Fruit fly (Drosophila melanogaster): ENCODE data around the gene CG43679.

Gene CG43679

dm6 chr3L:15013957-15014692 is 37.1 kb downstream of the CG43679 start, which contains the start of gene Reck:
Gene Reck, minus strand, starts transcription at chr3L:15014062.
- TF ChIP-seq toe (GFP tag; optimal IDR thresholded peaks at IDR 0.05), result no peak
- TF ChIP-seq cic (GFP tag; optimal IDR thresholded peaks at IDR 0.05), result no peak
- peak; percentile 46 for TF ChIP-seq CG12768 (GFP tag; optimal IDR thresholded peaks at IDR 0.05)
- TF ChIP-seq ovo (GFP tag; optimal IDR thresholded peaks at IDR 0.05), result no peak
- no peak for TF ChIP-seq CG14711 (tag; optimal IDR thresholded peaks at IDR 0.05)

- no peak for TF ChIP-seq CG7045 (GFP tag; optimal IDR thresholded peaks at IDR 0.05)
- no peak for TF ChIP-seq CG33017 (tag; optimal IDR thresholded peaks at IDR 0.05)
- TF ChIP-seq ovo (GFP tag; optimal IDR thresholded peaks at IDR 0.05), result no peak
- TF ChIP-seq Mnt (GFP tag; optimal IDR thresholded peaks at IDR 0.05), result no peak
- TF ChIP-seq CG1620 (GFP tag; optimal IDR thresholded peaks at IDR 0.05), result no peak
- no peak for TF ChIP-seq CG5204 (GFP tag; optimal IDR thresholded peaks at IDR 0.05)
Measured at dm6 chr3L:15013296-15013695, 37.9 kb downstream of the CG43679 start.

DNA sequence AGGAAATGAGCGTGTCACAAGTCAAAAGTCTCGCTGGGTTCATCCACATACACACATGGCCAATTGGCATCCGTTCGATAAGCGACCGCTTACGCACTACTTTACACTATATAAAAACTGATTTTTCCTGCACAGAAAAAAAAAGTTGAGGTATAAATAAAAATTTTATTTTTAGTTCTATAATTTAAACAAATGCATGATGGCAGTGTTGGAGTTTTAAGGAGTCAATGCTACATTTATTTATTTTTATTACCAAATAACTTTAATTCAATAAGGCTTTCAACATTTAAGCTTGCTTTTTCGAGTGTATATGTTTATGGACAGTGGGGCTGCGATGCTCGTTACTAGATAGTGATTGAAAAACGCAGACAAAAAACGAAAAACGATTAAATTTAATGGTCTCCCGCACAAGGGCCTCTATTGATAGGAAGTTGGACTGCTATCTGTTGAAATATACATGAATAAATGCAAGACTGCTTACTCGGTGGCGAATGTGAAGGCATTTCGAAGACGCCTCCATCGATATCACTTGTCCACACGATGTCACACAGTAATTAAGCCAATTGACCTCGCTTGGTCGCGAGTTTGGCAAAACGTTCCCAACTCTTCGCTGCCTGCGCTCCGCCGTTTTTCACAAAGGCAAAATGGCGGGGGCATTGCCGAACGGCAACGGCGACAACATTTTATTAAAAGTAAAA is 39.4 kb downstream of the CG43679 start:
- peak; percentile 34 for TF ChIP-seq CG33017 (tag; optimal IDR thresholded peaks at IDR 0.05)
- TF ChIP-seq CG14711 (tag; optimal IDR thresholded peaks at IDR 0.05), result peak; percentile 25
- peak; percentile 18 for TF ChIP-seq CG7101 (tag; optimal IDR thresholded peaks at IDR 0.05)
- no peak for TF ChIP-seq toe (GFP tag; optimal IDR thresholded peaks at IDR 0.05)
- TF ChIP-seq CG12768 (GFP tag; optimal IDR thresholded peaks at IDR 0.05), result peak; percentile 18
- TF ChIP-seq Mnt (GFP tag; optimal IDR thresholded peaks at IDR 0.05), result no peak
- no peak for TF ChIP-seq Clk (GFP tag; optimal IDR thresholded peaks at IDR 0.05)
- peak; percentile 61 for TF ChIP-seq kay (GFP tag; ENCODE audit: borderline replicate concordance)
- no peak for TF ChIP-seq cnc (optimal IDR thresholded peaks at IDR 0.05)
- TF ChIP-seq bab1 (GFP tag; optimal IDR thresholded peaks at IDR 0.05), result no peak

- no peak for TF ChIP-seq bab1 (GFP tag; optimal IDR thresholded peaks at IDR 0.05)
- no peak for TF ChIP-seq cic (GFP tag; optimal IDR thresholded peaks at IDR 0.05)
- TF ChIP-seq CG14711 (tag; optimal IDR thresholded peaks at IDR 0.05), result no peak
- TF ChIP-seq toe (GFP tag; optimal IDR thresholded peaks at IDR 0.05), result no peak
- no peak for TF ChIP-seq CG1620 (GFP tag; optimal IDR thresholded peaks at IDR 0.05)
Measured at dm6 chr3L:15011142-15011541, 40.1 kb downstream of the CG43679 start.

DNA sequence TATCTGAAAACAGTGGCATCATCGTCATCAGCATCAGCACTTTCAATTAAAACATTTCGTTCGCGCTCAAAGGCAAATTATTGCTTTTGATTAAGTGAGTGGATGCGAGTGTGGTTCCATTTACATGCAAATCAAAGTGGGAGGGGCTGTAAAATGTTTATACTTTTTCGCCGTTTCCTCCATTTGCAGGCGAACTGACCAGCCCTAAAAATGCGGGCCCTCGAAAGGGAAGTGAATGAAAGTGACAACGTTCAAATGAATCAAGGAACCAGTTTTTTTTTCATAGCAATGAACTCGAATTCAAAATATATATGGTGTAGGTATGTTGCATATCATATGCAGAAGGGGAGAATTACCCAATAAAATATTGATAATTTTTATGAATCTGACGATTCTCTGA is 40.6 kb downstream of the CG43679 start:
- no peak for TF ChIP-seq ovo (GFP tag; optimal IDR thresholded peaks at IDR 0.05)
- no peak for TF ChIP-seq Mnt (GFP tag; optimal IDR thresholded peaks at IDR 0.05)
- TF ChIP-seq Crg-1 (GFP tag; optimal IDR thresholded peaks at IDR 0.05), result no peak
- TF ChIP-seq toe (GFP tag; optimal IDR thresholded peaks at IDR 0.05), result no peak
- no peak for TF ChIP-seq CG5204 (GFP tag; optimal IDR thresholded peaks at IDR 0.05)
- no peak for TF ChIP-seq CG7045 (GFP tag; optimal IDR thresholded peaks at IDR 0.05)
- TF ChIP-seq cic (GFP tag; optimal IDR thresholded peaks at IDR 0.05), result no peak
- no peak for TF ChIP-seq cnc (optimal IDR thresholded peaks at IDR 0.05)
- TF ChIP-seq tj (GFP tag; optimal IDR thresholded peaks at IDR 0.05), result no peak
- TF ChIP-seq Hr96 (GFP tag; optimal IDR thresholded peaks at IDR 0.05), result no peak

- TF ChIP-seq toe (GFP tag; optimal IDR thresholded peaks at IDR 0.05) (no peak), CG11617 (GFP tag; optimal IDR thresholded peaks at IDR 0.05) (no peak), CG14711 (tag; optimal IDR thresholded peaks at IDR 0.05) (no peak), CG7045 (GFP tag; optimal IDR thresholded peaks at IDR 0.05) (no peak)
Measured at dm6 chr3L:15009681-15010080, 41.5 kb downstream of the CG43679 start.

- no peak for TF ChIP-seq CG7045 (GFP tag; optimal IDR thresholded peaks at IDR 0.05)
- no peak for TF ChIP-seq CG5204 (GFP tag; optimal IDR thresholded peaks at IDR 0.05)
- TF ChIP-seq CG1620 (GFP tag; optimal IDR thresholded peaks at IDR 0.05), result no peak
- TF ChIP-seq cic (GFP tag; optimal IDR thresholded peaks at IDR 0.05), result no peak
- TF ChIP-seq CG11617 (GFP tag; optimal IDR thresholded peaks at IDR 0.05), result no peak
- TF ChIP-seq CG14711 (tag; optimal IDR thresholded peaks at IDR 0.05), result no peak
- no peak for TF ChIP-seq Clk (GFP tag; optimal IDR thresholded peaks at IDR 0.05)
- TF ChIP-seq CG7101 (tag; optimal IDR thresholded peaks at IDR 0.05), result no peak
- no peak for TF ChIP-seq bab1 (GFP tag; optimal IDR thresholded peaks at IDR 0.05)
- TF ChIP-seq kay (GFP tag; ENCODE audit: borderline replicate concordance), result no peak
- no peak for TF ChIP-seq CG33017 (tag; optimal IDR thresholded peaks at IDR 0.05)
- TF ChIP-seq ovo (GFP tag; optimal IDR thresholded peaks at IDR 0.05), result no peak
- TF ChIP-seq Mnt (GFP tag; optimal IDR thresholded peaks at IDR 0.05), result no peak
- TF ChIP-seq cnc (optimal IDR thresholded peaks at IDR 0.05), result no peak
Measured at dm6 chr3L:15007271-15007948, 43.8 kb downstream of the CG43679 start.

Measured in whole organism, adult.